Fruit fly (Drosophila melanogaster) whole organism, embryonic: Measurements from ENCODE around the gene CG3604.
A peak's percentile ranks its signal among the peaks of the same experiment; 100 is the strongest.

Experiments used
- Abd-B ChIP-seq: fragments of 200-800 bp; sonication (Bioruptor generic); optimal IDR thresholded peaks from 2 replicates; lab custom pipeline; 2018; ENCODE audit warnings: missing biosample characterization, mild to moderate bottlenecking, missing genetic modification characterization, moderate library complexity
- Aef1 ChIP-seq: fragments of 200-800 bp; sonication (Bioruptor generic); IDR thresholded peaks from 3 replicates; pipeline ENCODE4 v1.3.6; 2022; ENCODE audit warnings: missing biosample characterization, missing genetic modification characterization
- Asciz ChIP-seq: fragments of 200-800 bp; sonication (Bioruptor generic); optimal IDR thresholded peaks from 2 replicates; lab custom pipeline; 2017; ENCODE audit warnings: missing biosample characterization, mild to moderate bottlenecking, missing genetic modification characterization, missing genetic modification reagents
- Blimp-1 ChIP-seq: fragments of 200-800 bp; sonication (Bioruptor generic); optimal IDR thresholded peaks from 3 replicates; lab custom pipeline; 2018; ENCODE audit warnings: missing biosample characterization, missing genetic modification characterization, mild to moderate bottlenecking, moderate library complexity, missing genetic modification reagents
- CG11696 ChIP-seq: fragments of 200-800 bp; sonication (Bioruptor generic); IDR thresholded peaks from 2 replicates; pipeline ENCODE4 v1.3.6; 2022; ENCODE audit warnings: missing biosample characterization, missing genetic modification characterization
- CG12942 ChIP-seq: fragments of 200-800 bp; sonication (Bioruptor generic); optimal IDR thresholded peaks from 3 replicates; lab custom pipeline; 2016; ENCODE audit warnings: missing biosample characterization, missing genetic modification characterization
- CG13296 ChIP-seq: fragments of 200-800 bp; sonication (Bioruptor generic); optimal IDR thresholded peaks from 3 replicates; lab custom pipeline; 2018; ENCODE audit warnings: missing biosample characterization, mild to moderate bottlenecking, missing genetic modification characterization
- CG14441 ChIP-seq: fragments of 200-800 bp; sonication (Bioruptor generic); IDR thresholded peaks from 2 replicates; pipeline ENCODE4 v1.3.6; 2022; ENCODE audit warnings: missing biosample characterization, missing genetic modification characterization
- CG15073 ChIP-seq: fragments of 200-800 bp; sonication (Bioruptor generic); optimal IDR thresholded peaks from 2 replicates; lab custom pipeline; 2016; ENCODE audit warnings: missing biosample characterization, missing genetic modification characterization
- CG15479 ChIP-seq: fragments of 200-800 bp; sonication (Bioruptor generic); optimal IDR thresholded peaks from 3 replicates; lab custom pipeline; 2019; ENCODE audit warnings: missing biosample characterization, mild to moderate bottlenecking, missing genetic modification characterization, moderate library complexity
- CG16815 ChIP-seq: fragments of 200-800 bp; sonication (Bioruptor generic); optimal IDR thresholded peaks from 3 replicates; lab custom pipeline; 2017; ENCODE audit warnings: missing biosample characterization, mild to moderate bottlenecking, missing genetic modification characterization
- CG16863 ChIP-seq: fragments of 200-800 bp; sonication (Bioruptor generic); optimal IDR thresholded peaks from 3 replicates; lab custom pipeline; 2016; ENCODE audit warnings: missing biosample characterization, missing genetic modification characterization
- CG2129 ChIP-seq: fragments of 200-800 bp; sonication (Bioruptor generic); IDR thresholded peaks from 2 replicates; pipeline ENCODE4 v1.3.6; 2022; ENCODE audit warnings: missing biosample characterization, missing genetic modification characterization; ENCODE audit not compliant: partially characterized antibody
- CG2199 ChIP-seq: fragments of 200-800 bp; sonication (Bioruptor generic); IDR thresholded peaks from 3 replicates; pipeline ENCODE4 v1.3.6; 2022; ENCODE audit warnings: missing biosample characterization, missing genetic modification characterization
- CG42726 ChIP-seq: fragments of 200-800 bp; sonication (Bioruptor generic); IDR thresholded peaks from 2 replicates; pipeline ENCODE4 v1.3.6; 2022; ENCODE audit warnings: missing biosample characterization, missing genetic modification characterization; ENCODE audit not compliant: partially characterized antibody
- CG4282 ChIP-seq: fragments of 200-800 bp; sonication (Bioruptor generic); optimal IDR thresholded peaks from 2 replicates; lab custom pipeline; 2016; ENCODE audit warnings: missing biosample characterization, missing genetic modification characterization
- CG7745 ChIP-seq: fragments of 200-800 bp; sonication (Bioruptor generic); optimal IDR thresholded peaks from 2 replicates; lab custom pipeline; 2018; ENCODE audit warnings: missing biosample characterization, mild to moderate bottlenecking, missing genetic modification characterization, moderate library complexity
- CG8290 ChIP-seq, 3 experiments: fragments of 200-800 bp; sonication (Bioruptor generic); optimal IDR thresholded peaks; 2 replicates each; lab custom pipeline; 2016 to 2019; ENCODE audit warnings: missing biosample characterization in 3 of 3, missing genetic modification characterization in 3 of 3, mild to moderate bottlenecking in 2 of 3, moderate library complexity in 1 of 3
- CG8924 ChIP-seq: fragments of 200-800 bp; optimal IDR thresholded peaks from 3 replicates; lab custom pipeline; 2019; ENCODE audit warnings: missing biosample characterization, mild to moderate bottlenecking, missing genetic modification characterization, moderate library complexity
- Chrac-16 ChIP-seq: fragments of 200-800 bp; sonication (Bioruptor generic); optimal IDR thresholded peaks from 3 replicates; lab custom pipeline; 2016; ENCODE audit warnings: missing biosample characterization, missing genetic modification characterization
- D19B ChIP-seq: fragments of 200-800 bp; sonication (Bioruptor generic); optimal IDR thresholded peaks from 2 replicates; lab custom pipeline; 2017; ENCODE audit warnings: missing biosample characterization, mild to moderate bottlenecking, missing genetic modification characterization
- Dad ChIP-seq: fragments of 200-800 bp; sonication (Bioruptor generic); optimal IDR thresholded peaks from 3 replicates; lab custom pipeline; 2016; ENCODE audit warnings: missing biosample characterization, missing genetic modification characterization
- Fer1 ChIP-seq: fragments of 200-800 bp; sonication (Bioruptor generic); optimal IDR thresholded peaks from 2 replicates; lab custom pipeline; 2017; ENCODE audit warnings: missing biosample characterization, mild to moderate bottlenecking, missing genetic modification characterization
- Lhr ChIP-seq: fragments of 200-800 bp; sonication (Bioruptor generic); optimal IDR thresholded peaks from 3 replicates; lab custom pipeline; 2017; ENCODE audit warnings: mild to moderate bottlenecking, missing biosample characterization, missing genetic modification reagents, missing genetic modification characterization
- Lpt ChIP-seq: fragments of >200 bp; optimal IDR thresholded peaks from 2 replicates; lab custom pipeline; 2018; ENCODE audit warnings: missing biosample characterization, missing genetic modification characterization
- Mad ChIP-seq: fragments of 200-800 bp; sonication (Bioruptor generic); optimal IDR thresholded peaks from 2 replicates; lab custom pipeline; 2016; ENCODE audit warnings: missing biosample characterization, missing genetic modification characterization
- Med ChIP-seq: fragments of 200-800 bp; sonication (Bioruptor generic); peaks from one replicate; lab custom pipeline; 2016; ENCODE audit warnings: missing biosample characterization, missing genetic modification characterization, mild to moderate bottlenecking, inconsistent platforms, moderate library complexity
- NC2β ChIP-seq: fragments of 200-800 bp; sonication (Bioruptor generic); optimal IDR thresholded peaks from 2 replicates; lab custom pipeline; 2016; ENCODE audit warnings: missing biosample characterization, missing genetic modification characterization
- Nf-YC ChIP-seq: fragments of 200-800 bp; optimal IDR thresholded peaks from 3 replicates; lab custom pipeline; 2019; ENCODE audit warnings: missing biosample characterization, mild to moderate bottlenecking, missing genetic modification characterization, moderate library complexity
- Side ChIP-seq: fragments of 200-800 bp; sonication (Bioruptor generic); optimal IDR thresholded peaks from 2 replicates; lab custom pipeline; 2016; ENCODE audit warnings: missing biosample characterization, missing genetic modification characterization
- Vsx1 ChIP-seq: fragments of 200-800 bp; sonication (Bioruptor generic); optimal IDR thresholded peaks from 2 replicates; lab custom pipeline; 2017; ENCODE audit warnings: missing biosample characterization, mild to moderate bottlenecking, missing genetic modification characterization, missing genetic modification reagents
- ato ChIP-seq: fragments of 200-800 bp; sonication (Bioruptor generic); IDR thresholded peaks from 2 replicates; pipeline ENCODE4 v1.3.6; 2022; ENCODE audit warnings: missing biosample characterization, missing genetic modification characterization; ENCODE audit not compliant: partially characterized antibody
- bsh ChIP-seq, 2 experiments: fragments of 200-800 bp; sonication (Bioruptor generic); optimal IDR thresholded peaks; 2 replicates each; lab custom pipeline; 2017 to 2018; ENCODE audit warnings: mild to moderate bottlenecking in 2 of 2, missing biosample characterization in 2 of 2, missing genetic modification characterization in 2 of 2, moderate library complexity in 1 of 2
- cg ChIP-seq: fragments of 200-800 bp; sonication (Bioruptor generic); optimal IDR thresholded peaks from 3 replicates; lab custom pipeline; 2019; ENCODE audit warnings: missing biosample characterization, mild to moderate bottlenecking, missing genetic modification characterization, moderate library complexity
- chn ChIP-seq: fragments of 200-800 bp; sonication (Bioruptor generic); optimal IDR thresholded peaks from 2 replicates; lab custom pipeline; 2016; ENCODE audit warnings: missing biosample characterization, missing genetic modification characterization
- corto ChIP-seq: fragments of 200-800 bp; sonication (Bioruptor generic); optimal IDR thresholded peaks from 2 replicates; lab custom pipeline; 2016; ENCODE audit warnings: missing biosample characterization, mild to moderate bottlenecking, missing genetic modification characterization, moderate library complexity
- da ChIP-seq: fragments of 200-800 bp; sonication (Bioruptor generic); optimal IDR thresholded peaks from 2 replicates; lab custom pipeline; 2016; ENCODE audit warnings: missing biosample characterization, missing genetic modification characterization
- dimm ChIP-seq: fragments of 200-800 bp; sonication (Bioruptor generic); IDR thresholded peaks from 2 replicates; pipeline ENCODE4 v1.3.6; 2022; ENCODE audit warnings: missing biosample characterization, missing genetic modification characterization
- dmrt99B ChIP-seq: fragments of 200-800 bp; sonication (Bioruptor generic); optimal IDR thresholded peaks from 2 replicates; lab custom pipeline; 2018; ENCODE audit warnings: missing biosample characterization, mild to moderate bottlenecking, missing genetic modification characterization, moderate library complexity
- en ChIP-seq: fragments of 200-800 bp; sonication (Bioruptor generic); optimal IDR thresholded peaks from 2 replicates; lab custom pipeline; 2016; ENCODE audit warnings: missing biosample characterization, missing genetic modification characterization
- gem ChIP-seq: fragments of 200-800 bp; sonication (Bioruptor generic); optimal IDR thresholded peaks from 2 replicates; lab custom pipeline; 2019; ENCODE audit warnings: missing biosample characterization, mild to moderate bottlenecking, missing genetic modification characterization, moderate library complexity
- lilli ChIP-seq: fragments of 200-800 bp; sonication (Bioruptor generic); optimal IDR thresholded peaks from 3 replicates; lab custom pipeline; 2016; ENCODE audit warnings: missing biosample characterization, missing genetic modification characterization
- lola ChIP-seq, 3 experiments: fragments of >200 bp in 2 of 3; fragments of 200-800 bp in 1 of 3; sonication (Bioruptor generic) in 1 of 3; optimal IDR thresholded peaks; 2 replicates each; lab custom pipeline; 2017 to 2019; ENCODE audit warnings: missing biosample characterization in 3 of 3, missing genetic modification characterization in 3 of 3, mild to moderate bottlenecking in 1 of 3, moderate library complexity in 1 of 3
- maf-S ChIP-seq: fragments of 200-800 bp; sonication (Bioruptor generic); optimal IDR thresholded peaks from 2 replicates; lab custom pipeline; 2016; ENCODE audit warnings: missing biosample characterization, missing genetic modification characterization
- pan ChIP-seq, 4 experiments: fragments of >200 bp in 3 of 4; fragments of 200-800 bp in 1 of 4; sonication (Bioruptor generic) in 1 of 4; optimal IDR thresholded peaks in 3 of 4; IDR thresholded peaks in 1 of 4; 2 replicates each; pipeline versions ENCODE4 v1.3.6 to Lab custom; 2017 to 2022; ENCODE audit warnings: missing biosample characterization in 2 of 4, missing genetic modification characterization in 2 of 4, mixed read lengths in 1 of 4
- ranshi ChIP-seq: fragments of 200-800 bp; sonication (Bioruptor generic); IDR thresholded peaks from 2 replicates; pipeline ENCODE4 v1.3.6; 2022; ENCODE audit warnings: missing biosample characterization, missing genetic modification characterization
- yki ChIP-seq: fragments of >200 bp; optimal IDR thresholded peaks from 3 replicates; lab custom pipeline; 2018

Gene CG3604

DNA sequence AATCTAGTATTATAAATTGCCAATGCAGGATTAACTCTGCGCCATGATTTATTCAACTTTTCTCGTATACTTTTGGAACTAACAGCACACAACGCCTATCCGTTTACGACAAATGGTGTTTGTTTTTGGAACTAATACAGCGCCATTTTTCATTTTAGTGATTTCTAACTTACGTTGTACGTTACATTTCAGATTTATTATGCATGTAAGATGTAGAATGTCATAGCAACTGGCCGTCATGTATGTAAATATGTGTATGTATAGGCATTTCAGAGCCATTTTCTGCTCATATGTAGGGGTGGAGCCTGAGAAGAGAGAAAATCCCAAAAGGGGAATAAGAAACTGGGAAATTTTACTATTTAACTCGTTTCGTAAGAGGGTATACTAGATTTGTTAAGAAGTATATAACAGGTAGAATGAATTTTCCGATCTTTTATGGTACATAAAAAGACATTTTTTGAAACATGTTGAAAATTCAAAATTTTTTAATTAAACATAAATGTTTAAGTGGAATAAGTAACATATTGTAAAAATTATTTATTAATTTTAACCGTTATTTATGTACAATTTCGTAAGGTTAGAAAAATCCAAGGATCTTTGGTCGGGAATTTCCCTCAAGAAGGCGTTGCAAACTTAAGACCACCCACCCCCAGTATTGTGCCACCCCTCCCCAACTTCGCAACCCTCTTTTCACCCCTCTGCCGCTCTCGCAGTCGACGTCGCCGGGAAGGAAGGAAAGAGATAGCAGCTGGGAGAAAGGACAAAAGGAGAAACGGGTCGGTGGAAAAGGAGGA, 40.1 kb downstream of the CG3604 start (continued):
- TF ChIP-seq CG14441 (GFP tag; lab: Robert Waterston, UW) (peak; percentile 62), Lhr (GFP tag; lab: Kevin White, UChicago) (peak; percentile 80), cg (GFP tag; lab: Kevin White, UChicago) (peak; percentile 50), corto (GFP tag; lab: Kevin White, UChicago) (no peak), CG7745 (tag; lab: Kevin White, UChicago) (peak; percentile 63), yki (lab: Kevin White, UChicago) (peak; percentile 32), Nf-YC (tag; lab: Kevin White, UChicago) (peak; percentile 85), CG11696 (GFP tag; lab: Robert Waterston, UW) (no peak), Dad (peak; percentile 35), dmrt99B (tag; lab: Kevin White, UChicago) (peak; percentile 40), Abd-B (GFP tag; lab: Kevin White, UChicago) (peak; percentile 53), pan (optimal IDR thresholded peaks at IDR 0.05; lab: Kevin White, UChicago) (no peak), pan (GFP tag; optimal IDR thresholded peaks at IDR 0.05 in 1 of 2, IDR thresholded peaks at IDR 0.05 in 1 of 2) (peak in 1 of 2 experiments; percentile 35), maf-S (GFP tag; lab: Kevin White, UChicago) (no peak), D19B (GFP tag; lab: Kevin White, UChicago) (no peak), NC2β (GFP tag; lab: Kevin White, UChicago) (peak; percentile 45), CG12942 (GFP tag; lab: Kevin White, UChicago) (peak; percentile 31), Aef1 (peak; percentile 41; the same call in 1 of the 3 replicates), CG13296 (GFP tag; lab: Kevin White, UChicago) (no peak), Lpt (GFP tag; lab: Kevin White, UChicago) (no peak), CG16815 (GFP tag; lab: Kevin White, UChicago) (no peak), CG2129 (GFP tag; lab: Robert Waterston, UW) (no peak), Fer1 (GFP tag; lab: Kevin White, UChicago) (peak; percentile 71), Med (peak; percentile 96), CG4282 (no peak), CG15479 (GFP tag; lab: Kevin White, UChicago) (no peak), lilli (GFP tag; lab: Kevin White, UChicago) (peak; percentile 32), CG8290 (GFP tag; optimal IDR thresholded peaks at IDR 0.05; lab: Kevin White, UChicago) (peak; percentile 66), CG8290 (tag; optimal IDR thresholded peaks at IDR 0.05; lab: Kevin White, UChicago) (peak in 1 of 2 experiments; percentile 87), bsh (GFP tag; optimal IDR thresholded peaks at IDR 0.05; lab: Kevin White, UChicago) (peak in 1 of 2 experiments; percentile 39), Asciz (GFP tag; lab: Kevin White, UChicago) (peak; percentile 8), Mad (no peak), en (GFP tag; lab: Kevin White, UChicago) (no peak), CG16863 (GFP tag; lab: Kevin White, UChicago) (peak; percentile 59), CG15073 (GFP tag; lab: Kevin White, UChicago) (no peak), CG8924 (tag; lab: Kevin White, UChicago) (peak; percentile 7), lola (GFP tag; optimal IDR thresholded peaks at IDR 0.05; lab: Kevin White, UChicago) (no peak), dimm (GFP tag; lab: Robert Waterston, UW) (no peak), Chrac-16 (GFP tag; lab: Kevin White, UChicago) (peak; percentile 20), gem (peak; percentile 39), CG2199 (GFP tag; lab: Robert Waterston, UW) (peak; percentile 73; the same call in 1 of the 3 replicates), Blimp-1 (GFP tag; lab: Kevin White, UChicago) (peak; percentile 55), ranshi (GFP tag; lab: Robert Waterston, UW) (peak; percentile 39; the same call in 1 of the 2 replicates), CG42726 (peak; percentile 90), Side (GFP tag; lab: Kevin White, UChicago) (peak; percentile 76), chn (GFP tag; lab: Kevin White, UChicago) (no peak), ato (GFP tag; lab: Robert Waterston, UW) (no peak), Vsx1 (no peak), da (GFP tag; lab: Kevin White, UChicago) (peak; percentile 24)
